Fruit fly (Drosophila melanogaster) whole organism, embryonic: ENCODE data around the gene Kmn2.

Experiments used
- Ada2b ChIP-seq: fragments of 200-800 bp; sonication (Bioruptor generic); IDR thresholded peaks from 2 replicates; pipeline ENCODE4 v1.3.6; 2022; ENCODE audit warnings: missing biosample characterization, missing genetic modification characterization
- Bteb2 ChIP-seq: fragments of 200-800 bp; sonication (Bioruptor generic); optimal IDR thresholded peaks from 2 replicates; lab custom pipeline; 2016; ENCODE audit warnings: missing biosample characterization, missing genetic modification characterization
- C15 ChIP-seq: fragments of 200-800 bp; sonication (Bioruptor generic); IDR thresholded peaks from 3 replicates; pipeline ENCODE4 v1.3.6; 2022; ENCODE audit warnings: missing biosample characterization, missing genetic modification characterization
- CG10654 ChIP-seq: fragments of 200-800 bp; sonication (Bioruptor generic); optimal IDR thresholded peaks from 2 replicates; lab custom pipeline; 2016; ENCODE audit warnings: missing biosample characterization, missing genetic modification characterization
- CG10959 ChIP-seq: fragments of 200-800 bp; sonication (Bioruptor generic); IDR thresholded peaks from 2 replicates; pipeline ENCODE4 v1.3.6; 2022; ENCODE audit warnings: missing biosample characterization, missing genetic modification characterization
- CG11723 ChIP-seq: fragments of 200-800 bp; sonication (Bioruptor generic); optimal IDR thresholded peaks from 2 replicates; lab custom pipeline; 2017; ENCODE audit warnings: missing biosample characterization, mild to moderate bottlenecking, missing genetic modification characterization
- CG13424 ChIP-seq: fragments of 200-800 bp; sonication (Bioruptor generic); optimal IDR thresholded peaks from 2 replicates; lab custom pipeline; 2019; ENCODE audit warnings: missing biosample characterization, mild to moderate bottlenecking, missing genetic modification characterization, moderate library complexity
- CG15011 ChIP-seq: fragments of 200-800 bp; sonication (Bioruptor generic); optimal IDR thresholded peaks from 3 replicates; lab custom pipeline; 2018; ENCODE audit warnings: missing biosample characterization, mild to moderate bottlenecking, missing genetic modification characterization
- CG15073 ChIP-seq: fragments of 200-800 bp; sonication (Bioruptor generic); optimal IDR thresholded peaks from 2 replicates; lab custom pipeline; 2016; ENCODE audit warnings: missing biosample characterization, missing genetic modification characterization
- CG1529 ChIP-seq: fragments of 200-800 bp; sonication (Bioruptor generic); optimal IDR thresholded peaks from 3 replicates; lab custom pipeline; 2018; ENCODE audit warnings: missing biosample characterization, missing genetic modification characterization
- CG17385 ChIP-seq: fragments of 200-800 bp; sonication (Bioruptor generic); optimal IDR thresholded peaks from 3 replicates; lab custom pipeline; 2018; ENCODE audit warnings: missing biosample characterization, mild to moderate bottlenecking, missing genetic modification characterization
- CG2116 ChIP-seq: fragments of 200-800 bp; sonication (Bioruptor generic); optimal IDR thresholded peaks from 3 replicates; lab custom pipeline; 2018; ENCODE audit warnings: missing biosample characterization, mild to moderate bottlenecking, missing genetic modification characterization
- CG31388 ChIP-seq: fragments of 200-800 bp; sonication (Bioruptor generic); optimal IDR thresholded peaks from 2 replicates; lab custom pipeline; 2016; ENCODE audit warnings: missing biosample characterization, missing genetic modification characterization
- CG3995 ChIP-seq: fragments of 200-800 bp; sonication (Bioruptor generic); optimal IDR thresholded peaks from 3 replicates; lab custom pipeline; 2016; ENCODE audit warnings: missing biosample characterization, missing genetic modification characterization
- CG4617 ChIP-seq: fragments of 200-800 bp; sonication (Bioruptor generic); optimal IDR thresholded peaks from 3 replicates; lab custom pipeline; 2016; ENCODE audit warnings: missing biosample characterization, missing genetic modification characterization, borderline replicate concordance
- CG6654 ChIP-seq: fragments of 200-800 bp; sonication (Bioruptor generic); optimal IDR thresholded peaks from 2 replicates; lab custom pipeline; 2017; ENCODE audit warnings: missing biosample characterization, mild to moderate bottlenecking, missing genetic modification characterization
- CG6854 ChIP-seq: fragments of 200-800 bp; sonication (Bioruptor generic); optimal IDR thresholded peaks from 3 replicates; lab custom pipeline; 2017; ENCODE audit warnings: missing biosample characterization, mild to moderate bottlenecking, missing genetic modification characterization
- CG8478 ChIP-seq: fragments of >200 bp; optimal IDR thresholded peaks from 2 replicates; lab custom pipeline; 2018
- CG9876 ChIP-seq: fragments of 200-800 bp; sonication (Bioruptor generic); optimal IDR thresholded peaks from 2 replicates; lab custom pipeline; 2016; ENCODE audit warnings: missing biosample characterization, missing genetic modification characterization
- Camta ChIP-seq: fragments of 200-800 bp; sonication (Bioruptor generic); optimal IDR thresholded peaks from 2 replicates; lab custom pipeline; 2016; ENCODE audit warnings: missing biosample characterization, missing genetic modification characterization
- Dad ChIP-seq: fragments of 200-800 bp; sonication (Bioruptor generic); optimal IDR thresholded peaks from 3 replicates; lab custom pipeline; 2016; ENCODE audit warnings: missing biosample characterization, missing genetic modification characterization
- Eip74EF ChIP-seq, 2 experiments: fragments of 200-800 bp in 1 of 2; fragments of >200 bp in 1 of 2; sonication (Bioruptor generic) in 1 of 2; optimal IDR thresholded peaks; 2 replicates each; lab custom pipeline; 2017 to 2019; ENCODE audit warnings: missing biosample characterization in 2 of 2, missing genetic modification characterization in 2 of 2, mild to moderate bottlenecking in 1 of 2, moderate library complexity in 1 of 2
- H2.0 ChIP-seq: fragments of 200-800 bp; sonication (Bioruptor generic); IDR thresholded peaks from 2 replicates; pipeline ENCODE4 v1.3.6; 2022; ENCODE audit warnings: missing biosample characterization, missing genetic modification characterization
- HmgD ChIP-seq: fragments of 200-800 bp; sonication (Bioruptor generic); optimal IDR thresholded peaks from 3 replicates; lab custom pipeline; 2016; ENCODE audit warnings: missing biosample characterization, missing genetic modification characterization
- NFAT ChIP-seq: fragments of 200-800 bp; sonication (Bioruptor generic); IDR thresholded peaks from 2 replicates; pipeline ENCODE4 v1.3.6; 2022; ENCODE audit warnings: missing biosample characterization, missing genetic modification characterization
- Oaz ChIP-seq: fragments of 200-800 bp; sonication (Bioruptor generic); IDR thresholded peaks from 2 replicates; pipeline ENCODE4 v1.3.6; 2022; ENCODE audit warnings: missing biosample characterization, missing genetic modification characterization
- Pdp1 ChIP-seq, 2 experiments: fragments of 200-800 bp; sonication (Bioruptor generic); optimal IDR thresholded peaks; 3 replicates each; lab custom pipeline; 2016; ENCODE audit warnings: missing biosample characterization in 2 of 2, missing genetic modification characterization in 2 of 2, mild to moderate bottlenecking in 1 of 2, moderate library complexity in 1 of 2
- Spps ChIP-seq: fragments of 200-800 bp; sonication (Bioruptor generic); optimal IDR thresholded peaks from 2 replicates; lab custom pipeline; 2018; ENCODE audit warnings: missing biosample characterization, mild to moderate bottlenecking, missing genetic modification characterization
- Ssrp ChIP-seq: fragments of 200-800 bp; sonication (Bioruptor generic); optimal IDR thresholded peaks from 2 replicates; lab custom pipeline; 2018; ENCODE audit warnings: missing biosample characterization, mild to moderate bottlenecking, missing genetic modification characterization, moderate library complexity
- Trl ChIP-seq, 3 experiments: fragments of >200 bp in 2 of 3; fragments of 200-800 bp in 1 of 3; sonication (Bioruptor generic) in 1 of 3; optimal IDR thresholded peaks; 2 replicates in 1 of 3; 3 replicates in 2 of 3; lab custom pipeline; 2016 to 2017; ENCODE audit warnings: missing biosample characterization in 1 of 3, missing genetic modification characterization in 1 of 3
- Xbp1 ChIP-seq: fragments of 200-800 bp; sonication (Bioruptor generic); optimal IDR thresholded peaks from 3 replicates; lab custom pipeline; 2016; ENCODE audit warnings: missing biosample characterization, mild to moderate bottlenecking, missing genetic modification characterization
- ash1 ChIP-seq: fragments of 200-800 bp; sonication (Bioruptor generic); optimal IDR thresholded peaks from 2 replicates; lab custom pipeline; 2018; ENCODE audit warnings: missing biosample characterization, mild to moderate bottlenecking, missing genetic modification characterization
- croc ChIP-seq: fragments of 200-800 bp; sonication (Bioruptor generic); conservative IDR thresholded peaks from 3 replicates; pipeline ENCODE4 v1.3.6; 2022; ENCODE audit warnings: missing biosample characterization, missing genetic modification characterization
- ewg ChIP-seq: fragments of 200-800 bp; sonication (Bioruptor generic); optimal IDR thresholded peaks from 3 replicates; lab custom pipeline; 2017; ENCODE audit warnings: mild to moderate bottlenecking, missing biosample characterization, missing genetic modification reagents, missing genetic modification characterization
- fd64A ChIP-seq: fragments of 200-800 bp; sonication (Bioruptor generic); optimal IDR thresholded peaks from 3 replicates; lab custom pipeline; 2018; ENCODE audit warnings: missing biosample characterization, mild to moderate bottlenecking, missing genetic modification characterization
- fru ChIP-seq: fragments of >200 bp; optimal IDR thresholded peaks from 2 replicates; lab custom pipeline; 2017
- gro ChIP-seq: fragments of 200-800 bp; sonication (Bioruptor generic); optimal IDR thresholded peaks from 2 replicates; lab custom pipeline; 2016; ENCODE audit warnings: missing biosample characterization, missing genetic modification characterization
- hb ChIP-seq: fragments of 200-800 bp; sonication (Bioruptor generic); IDR thresholded peaks from 3 replicates; pipeline ENCODE4 v1.3.6; 2022; ENCODE audit warnings: missing biosample characterization, missing genetic modification characterization; ENCODE audit not compliant: partially characterized antibody
- jigr1 ChIP-seq: fragments of 200-800 bp; sonication (Bioruptor generic); IDR thresholded peaks from 3 replicates; pipeline ENCODE4 v1.3.6; 2022; ENCODE audit warnings: missing biosample characterization, missing genetic modification characterization
- jumu ChIP-seq: fragments of 200-800 bp; sonication (Bioruptor generic); optimal IDR thresholded peaks from 3 replicates; lab custom pipeline; 2016; ENCODE audit warnings: missing biosample characterization, missing genetic modification characterization
- kah ChIP-seq: fragments of 200-800 bp; sonication (Bioruptor generic); optimal IDR thresholded peaks from 2 replicates; lab custom pipeline; 2018; ENCODE audit warnings: missing biosample characterization, mild to moderate bottlenecking, missing genetic modification characterization
- lmd ChIP-seq: fragments of 200-800 bp; sonication (Bioruptor generic); IDR thresholded peaks from 2 replicates; pipeline ENCODE4 v1.3.6; 2022; ENCODE audit warnings: missing biosample characterization, missing genetic modification characterization
- nau ChIP-seq: fragments of 200-800 bp; sonication (Bioruptor generic); optimal IDR thresholded peaks from 3 replicates; lab custom pipeline; 2017; ENCODE audit warnings: missing biosample characterization, mild to moderate bottlenecking, missing genetic modification characterization, missing genetic modification reagents
- ro ChIP-seq: fragments of 200-800 bp; sonication (Bioruptor generic); IDR thresholded peaks from 2 replicates; pipeline ENCODE4 v1.3.6; 2022; ENCODE audit warnings: missing biosample characterization, missing genetic modification characterization
- run ChIP-seq: fragments of 200-800 bp; sonication (Bioruptor generic); optimal IDR thresholded peaks from 3 replicates; lab custom pipeline; 2018; ENCODE audit warnings: missing biosample characterization, mild to moderate bottlenecking, missing genetic modification characterization
- sd ChIP-seq: fragments of 200-800 bp; sonication (Bioruptor generic); optimal IDR thresholded peaks from 3 replicates; lab custom pipeline; 2018; ENCODE audit warnings: missing biosample characterization, mild to moderate bottlenecking, missing genetic modification characterization, moderate library complexity
- sim ChIP-seq: fragments of 200-800 bp; sonication (Bioruptor generic); IDR thresholded peaks from 2 replicates; pipeline ENCODE4 v1.3.6; 2022; ENCODE audit warnings: missing biosample characterization, missing genetic modification characterization
- ssp ChIP-seq: fragments of 200-800 bp; sonication (Bioruptor generic); IDR thresholded peaks from 2 replicates; pipeline ENCODE4 v1.3.6; 2022; ENCODE audit warnings: missing biosample characterization, missing genetic modification characterization
- stwl ChIP-seq: fragments of 200-800 bp; sonication (Bioruptor generic); optimal IDR thresholded peaks from 3 replicates; lab custom pipeline; 2018; ENCODE audit warnings: missing biosample characterization, mild to moderate bottlenecking, missing genetic modification characterization, moderate library complexity
- tap ChIP-seq: fragments of 200-800 bp; optimal IDR thresholded peaks from 3 replicates; lab custom pipeline; 2019; ENCODE audit warnings: missing biosample characterization, mild to moderate bottlenecking, missing genetic modification characterization, moderate library complexity
- ttk ChIP-seq: fragments of 200-800 bp; sonication (Bioruptor generic); IDR thresholded peaks from 2 replicates; pipeline ENCODE4 v2.1.2; 2022; ENCODE audit warnings: missing biosample characterization, missing genetic modification characterization
- twi ChIP-seq: fragments of 200-800 bp; optimal IDR thresholded peaks from 2 replicates; lab custom pipeline; 2019; ENCODE audit warnings: missing biosample characterization, mild to moderate bottlenecking, missing genetic modification characterization, moderate library complexity
- vfl ChIP-seq: fragments of 200-800 bp; sonication (Bioruptor generic); optimal IDR thresholded peaks from 2 replicates; lab custom pipeline; 2016; ENCODE audit warnings: missing biosample characterization, missing genetic modification characterization

The Kmn2 gene

DNA sequence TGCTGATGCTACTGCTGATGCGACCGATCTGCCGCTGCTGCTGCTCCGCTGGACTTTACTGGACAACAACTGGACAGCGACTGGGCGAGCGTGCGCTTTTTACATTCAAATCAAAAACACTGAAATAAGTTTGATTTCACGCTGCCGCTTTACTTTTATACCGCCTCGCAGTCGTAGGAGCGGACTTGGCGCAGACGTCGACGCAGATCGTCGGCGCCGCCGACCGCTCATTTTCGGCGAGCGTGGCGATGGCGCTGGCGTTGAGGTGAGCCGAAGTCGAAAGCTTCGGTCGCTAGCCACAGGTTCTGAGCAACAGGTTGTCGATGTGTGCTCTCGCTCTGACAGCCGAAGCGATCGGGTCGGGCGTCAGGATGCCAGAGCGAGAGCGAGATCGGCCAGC is 5.4 kb downstream of the Kmn2 start, which contains the start of gene Elovl7:
TSS of gene Elovl7 (minus strand) at position 131 of the 400 bp plus-strand sequence.
- TF ChIP-seq CG11723 (GFP tag; lab: Kevin White, UChicago) (no peak), CG8478 (lab: Kevin White, UChicago) (no peak), fd64A (GFP tag; lab: Kevin White, UChicago) (no peak), Ada2b (GFP tag; lab: Robert Waterston, UW) (no peak), Dad (GFP tag; lab: Kevin White, UChicago) (no peak), Eip74EF (GFP tag; optimal IDR thresholded peaks at IDR 0.05; lab: Kevin White, UChicago) (peak in 1 of 2 experiments; percentile 17), Ssrp (tag; lab: Kevin White, UChicago) (no peak), nau (GFP tag; lab: Kevin White, UChicago) (no peak), Camta (no peak), ssp (GFP tag; lab: Robert Waterston, UW) (no peak), CG17385 (GFP tag; lab: Kevin White, UChicago) (no peak), NFAT (GFP tag; lab: Robert Waterston, UW) (0 out of 2 replicates have a peak, but pooled peaks have one; percentile 14), jigr1 (GFP tag; lab: Robert Waterston, UW) (no peak), CG9876 (GFP tag; lab: Kevin White, UChicago) (no peak), jumu (GFP tag; lab: Kevin White, UChicago) (no peak), croc (GFP tag; lab: Robert Waterston, UW) (no peak), CG4617 (GFP tag; lab: Kevin White, UChicago) (no peak), ash1 (no peak), Spps (tag; lab: Kevin White, UChicago) (no peak), ro (GFP tag; lab: Robert Waterston, UW) (no peak), ttk (no peak), run (no peak), CG15073 (no peak), H2.0 (no peak), sim (no peak), sd (tag; lab: Kevin White, UChicago) (no peak), Xbp1 (GFP tag; lab: Kevin White, UChicago) (no peak), CG10654 (GFP tag; lab: Kevin White, UChicago) (no peak), Oaz (GFP tag; lab: Robert Waterston, UW) (no peak), fru (no peak), CG15011 (no peak), HmgD (GFP tag; lab: Kevin White, UChicago) (no peak), CG6854 (GFP tag; lab: Kevin White, UChicago) (peak; percentile 19), CG3995 (GFP tag; lab: Kevin White, UChicago) (no peak), Bteb2 (GFP tag; lab: Kevin White, UChicago) (no peak), twi (tag; lab: Kevin White, UChicago) (no peak), C15 (GFP tag; lab: Robert Waterston, UW) (no peak), CG2116 (no peak), stwl (no peak), tap (tag; lab: Kevin White, UChicago) (no peak), Trl (optimal IDR thresholded peaks at IDR 0.05; lab: Kevin White, UChicago) (peak in 1 of 2 experiments; percentile 24), Trl (GFP tag; optimal IDR thresholded peaks at IDR 0.05; lab: Kevin White, UChicago) (no peak), CG6654 (GFP tag; lab: Kevin White, UChicago) (no peak), CG10959 (no peak), CG13424 (tag; lab: Kevin White, UChicago) (no peak), vfl (GFP tag; lab: Kevin White, UChicago) (no peak), ewg (GFP tag; lab: Kevin White, UChicago) (no peak), Pdp1 (GFP tag; optimal IDR thresholded peaks at IDR 0.05; lab: Kevin White, UChicago) (no peak), lmd (GFP tag; lab: Robert Waterston, UW) (no peak), CG1529 (GFP tag; lab: Kevin White, UChicago) (no peak), hb (GFP tag; lab: Robert Waterston, UW) (no peak), gro (no peak), CG31388 (GFP tag; lab: Kevin White, UChicago) (no peak), kah (GFP tag; lab: Kevin White, UChicago) (peak; percentile 65)
